Fruit fly (Drosophila melanogaster) whole organism, adult: ENCODE measurements around the gene pall.

ENCODE experiments used
- CG12768 ChIP-seq: fragments of 200-800 bp; sonication (Bioruptor generic); optimal IDR thresholded peaks from 2 replicates; lab custom pipeline; 2017; ENCODE audit warnings: missing biosample characterization, missing genetic modification characterization, mild to moderate bottlenecking, moderate library complexity, missing genetic modification reagents
- CG33017 ChIP-seq: fragments of 200-800 bp; sonication (Bioruptor generic); optimal IDR thresholded peaks from 2 replicates; lab custom pipeline; 2018; ENCODE audit warnings: missing biosample characterization, mild to moderate bottlenecking, missing genetic modification characterization, moderate library complexity
- CG5204 ChIP-seq: fragments of 200-800 bp; sonication (Bioruptor generic); optimal IDR thresholded peaks from 2 replicates; lab custom pipeline; 2016; ENCODE audit warnings: missing biosample characterization, missing genetic modification characterization
- CG7045 ChIP-seq: fragments of 200-800 bp; sonication (Bioruptor generic); optimal IDR thresholded peaks from 2 replicates; lab custom pipeline; 2017; ENCODE audit warnings: missing biosample characterization, mild to moderate bottlenecking, missing genetic modification characterization
- CG7101 ChIP-seq: fragments of 200-800 bp; sonication (Bioruptor generic); optimal IDR thresholded peaks from 2 replicates; lab custom pipeline; 2018; ENCODE audit warnings: missing biosample characterization, mild to moderate bottlenecking, missing genetic modification characterization, moderate library complexity
- Clk ChIP-seq: fragments of 200-800 bp; sonication (Bioruptor generic); optimal IDR thresholded peaks from 2 replicates; lab custom pipeline; 2017; ENCODE audit warnings: missing biosample characterization, missing genetic modification characterization
- Crg-1 ChIP-seq: fragments of 200-800 bp; sonication (Bioruptor generic); optimal IDR thresholded peaks from 2 replicates; lab custom pipeline; 2016; ENCODE audit warnings: missing biosample characterization, missing genetic modification characterization
- Mnt ChIP-seq: fragments of 200-800 bp; sonication (Bioruptor generic); optimal IDR thresholded peaks from 2 replicates; lab custom pipeline; 2016; ENCODE audit warnings: missing biosample characterization, mild to moderate bottlenecking, missing genetic modification characterization
- cic ChIP-seq: fragments of 200-800 bp; sonication (Bioruptor generic); optimal IDR thresholded peaks from 2 replicates; lab custom pipeline; 2017; ENCODE audit warnings: missing biosample characterization, mild to moderate bottlenecking, missing genetic modification characterization, moderate library complexity
- kay ChIP-seq: fragments of 200-800 bp; sonication (Bioruptor generic); peaks from one replicate; lab custom pipeline; 2016; ENCODE audit warnings: missing biosample characterization, missing genetic modification characterization, borderline replicate concordance
- ovo ChIP-seq: fragments of 200-800 bp; sonication (Bioruptor generic); optimal IDR thresholded peaks from 2 replicates; lab custom pipeline; 2016; ENCODE audit warnings: missing biosample characterization, missing genetic modification characterization
- tj ChIP-seq: fragments of 200-800 bp; sonication (Bioruptor generic); optimal IDR thresholded peaks from 3 replicates; lab custom pipeline; 2017; ENCODE audit warnings: missing biosample characterization, mild to moderate bottlenecking, missing genetic modification characterization, moderate library complexity
- toe ChIP-seq: fragments of 200-800 bp; sonication (Bioruptor generic); optimal IDR thresholded peaks from 2 replicates; lab custom pipeline; 2016; ENCODE audit warnings: missing biosample characterization, missing genetic modification characterization

dm6 chr3L:9467763-9468206 is 19.8 kb downstream of the pall start:
- TF ChIP-seq CG33017 (tag; lab: Kevin White, UChicago) (no peak), CG12768 (GFP tag; lab: Kevin White, UChicago) (no peak), kay (no peak), CG7045 (GFP tag; lab: Kevin White, UChicago) (no peak), toe (GFP tag; lab: Kevin White, UChicago) (no peak), ovo (no peak), tj (GFP tag; lab: Kevin White, UChicago) (no peak), Crg-1 (GFP tag; lab: Kevin White, UChicago) (no peak), Mnt (GFP tag; lab: Kevin White, UChicago) (no peak), CG7101 (no peak), Clk (no peak), cic (GFP tag; lab: Kevin White, UChicago) (no peak), CG5204 (GFP tag; lab: Kevin White, UChicago) (no peak)
